Fruit fly (Drosophila melanogaster) whole organism, prepupa: ENCODE measurements around the gene CG13073.

Experiments
- Blimp-1 ChIP-seq: fragments of 200-800 bp; sonication (Bioruptor generic); optimal IDR thresholded peaks from 3 replicates; lab custom pipeline; 2017; ENCODE audit warnings: missing biosample characterization, missing genetic modification characterization, mild to moderate bottlenecking, moderate library complexity, missing genetic modification reagents
- CG10669 ChIP-seq: fragments of 200-800 bp; sonication (Bioruptor generic); optimal IDR thresholded peaks from 3 replicates; lab custom pipeline; 2018; ENCODE audit warnings: missing biosample characterization, mild to moderate bottlenecking, missing genetic modification characterization, moderate library complexity
- CG11762 ChIP-seq: fragments of 200-800 bp; sonication (Bioruptor generic); optimal IDR thresholded peaks from 3 replicates; lab custom pipeline; 2016; ENCODE audit warnings: missing biosample characterization, missing genetic modification characterization; ENCODE audit not compliant: insufficient read depth
- CG11902 ChIP-seq: fragments of 200-800 bp; sonication (Bioruptor generic); optimal IDR thresholded peaks from 3 replicates; lab custom pipeline; 2016; ENCODE audit warnings: missing biosample characterization, missing genetic modification characterization
- CG1621 ChIP-seq: fragments of 200-800 bp; sonication (Bioruptor generic); optimal IDR thresholded peaks from 3 replicates; lab custom pipeline; 2018; ENCODE audit warnings: missing biosample characterization, mild to moderate bottlenecking, missing genetic modification characterization
- CG16779 ChIP-seq: fragments of 200-800 bp; sonication (Bioruptor generic); optimal IDR thresholded peaks from 3 replicates; lab custom pipeline; 2017; ENCODE audit warnings: missing biosample characterization, mild to moderate bottlenecking, missing genetic modification characterization
- CG3032 ChIP-seq: fragments of 200-800 bp; optimal IDR thresholded peaks from 2 replicates; lab custom pipeline; 2019; ENCODE audit warnings: missing biosample characterization, mild to moderate bottlenecking, missing genetic modification characterization, moderate library complexity
- CG31627 ChIP-seq: fragments of 200-800 bp; sonication (Bioruptor generic); optimal IDR thresholded peaks from 3 replicates; lab custom pipeline; 2016; ENCODE audit warnings: missing biosample characterization, missing genetic modification characterization
- CG32006 ChIP-seq: fragments of 200-800 bp; sonication (Bioruptor generic); optimal IDR thresholded peaks from 3 replicates; lab custom pipeline; 2017; ENCODE audit warnings: missing biosample characterization, mild to moderate bottlenecking, missing genetic modification characterization
- CG34406 ChIP-seq: fragments of 200-800 bp; sonication (Bioruptor generic); optimal IDR thresholded peaks from 3 replicates; lab custom pipeline; 2016; ENCODE audit warnings: missing biosample characterization, missing genetic modification characterization
- CG3919 ChIP-seq: fragments of 200-800 bp; sonication (Bioruptor generic); optimal IDR thresholded peaks from 3 replicates; lab custom pipeline; 2016; ENCODE audit warnings: missing biosample characterization, missing genetic modification characterization
- CG4318 ChIP-seq: fragments of 200-800 bp; sonication (Bioruptor generic); optimal IDR thresholded peaks from 3 replicates; lab custom pipeline; 2017; ENCODE audit warnings: missing biosample characterization, mild to moderate bottlenecking, missing genetic modification characterization
- CG6276 ChIP-seq: fragments of 200-800 bp; sonication (Bioruptor generic); optimal IDR thresholded peaks from 2 replicates; lab custom pipeline; 2017; ENCODE audit warnings: missing biosample characterization, mild to moderate bottlenecking, missing genetic modification characterization
- CG6792 ChIP-seq: fragments of 200-800 bp; sonication (Bioruptor generic); optimal IDR thresholded peaks from 3 replicates; lab custom pipeline; 2016; ENCODE audit warnings: missing biosample characterization, missing genetic modification characterization
- CG6854 ChIP-seq: fragments of 200-800 bp; sonication (Bioruptor generic); optimal IDR thresholded peaks from 2 replicates; lab custom pipeline; 2017; ENCODE audit warnings: missing biosample characterization, mild to moderate bottlenecking, missing genetic modification characterization
- CG7368 ChIP-seq: fragments of 200-800 bp; sonication (Bioruptor generic); optimal IDR thresholded peaks from 3 replicates; lab custom pipeline; 2016; ENCODE audit warnings: missing biosample characterization, missing genetic modification characterization
- CG8119 ChIP-seq: fragments of 200-800 bp; sonication (Bioruptor generic); IDR thresholded peaks from 3 replicates; pipeline ENCODE4 v1.3.6; 2022; ENCODE audit warnings: missing biosample characterization, missing genetic modification characterization
- CG8319 ChIP-seq: fragments of 200-800 bp; sonication (Bioruptor generic); optimal IDR thresholded peaks from 3 replicates; lab custom pipeline; 2016; ENCODE audit warnings: missing biosample characterization, missing genetic modification characterization
- CG8632 ChIP-seq: fragments of 200-800 bp; sonication (Bioruptor generic); optimal IDR thresholded peaks from 3 replicates; lab custom pipeline; 2016; ENCODE audit warnings: missing biosample characterization, missing genetic modification characterization
- Eip75B ChIP-seq: fragments of 200-800 bp; sonication (Bioruptor generic); optimal IDR thresholded peaks from 3 replicates; lab custom pipeline; 2016; ENCODE audit warnings: missing biosample characterization, missing genetic modification characterization
- Eip78C ChIP-seq: fragments of 200-800 bp; sonication (Bioruptor generic); peaks from one replicate; lab custom pipeline; 2016; ENCODE audit warnings: missing biosample characterization, missing genetic modification characterization
- Eip93F ChIP-seq: fragments of 200-800 bp; sonication (Bioruptor generic); optimal IDR thresholded peaks from 2 replicates; lab custom pipeline; 2016; ENCODE audit warnings: missing biosample characterization, mild to moderate bottlenecking, missing genetic modification characterization
- Gug ChIP-seq: fragments of 200-800 bp; sonication (Bioruptor generic); IDR thresholded peaks from 2 replicates; pipeline ENCODE4 v1.3.6; 2022; ENCODE audit warnings: missing biosample characterization, missing genetic modification characterization
- Hr4 ChIP-seq: fragments of 200-800 bp; sonication (Bioruptor generic); optimal IDR thresholded peaks from 3 replicates; lab custom pipeline; 2016; ENCODE audit warnings: missing biosample characterization, missing genetic modification characterization
- Lpt ChIP-seq: fragments of 200-800 bp; sonication (Bioruptor generic); optimal IDR thresholded peaks from 3 replicates; lab custom pipeline; 2016; ENCODE audit warnings: missing biosample characterization, missing genetic modification characterization
- Met ChIP-seq: fragments of 200-800 bp; sonication (Bioruptor generic); optimal IDR thresholded peaks from 3 replicates; lab custom pipeline; 2016; ENCODE audit warnings: missing biosample characterization, missing genetic modification characterization
- OdsH ChIP-seq: fragments of 200-800 bp; sonication (Bioruptor generic); optimal IDR thresholded peaks from 3 replicates; lab custom pipeline; 2016; ENCODE audit warnings: missing biosample characterization, missing genetic modification characterization
- Sox14 ChIP-seq: fragments of 200-800 bp; sonication (Bioruptor generic); optimal IDR thresholded peaks from 3 replicates; lab custom pipeline; 2016; ENCODE audit warnings: missing biosample characterization, missing genetic modification characterization
- Sox15 ChIP-seq: fragments of 200-800 bp; sonication (Bioruptor generic); optimal IDR thresholded peaks from 3 replicates; lab custom pipeline; 2016; ENCODE audit warnings: missing biosample characterization, missing genetic modification characterization
- cyc ChIP-seq: fragments of 200-800 bp; sonication (Bioruptor generic); optimal IDR thresholded peaks from 3 replicates; lab custom pipeline; 2016; ENCODE audit warnings: missing biosample characterization, missing genetic modification characterization
- eg ChIP-seq: fragments of 200-800 bp; sonication (Bioruptor generic); IDR thresholded peaks from 3 replicates; pipeline ENCODE4 v1.3.6; 2022; ENCODE audit warnings: missing biosample characterization, missing genetic modification characterization
- esn ChIP-seq: fragments of 200-800 bp; sonication (Bioruptor generic); optimal IDR thresholded peaks from 2 replicates; lab custom pipeline; 2016; ENCODE audit warnings: missing biosample characterization, mild to moderate bottlenecking, missing genetic modification characterization, moderate library complexity
- fkh ChIP-seq: fragments of 200-800 bp; sonication (Bioruptor generic); optimal IDR thresholded peaks from 3 replicates; lab custom pipeline; 2017; ENCODE audit warnings: missing biosample characterization, mild to moderate bottlenecking, missing genetic modification characterization, moderate library complexity
- lz ChIP-seq: fragments of 200-800 bp; sonication (Bioruptor generic); optimal IDR thresholded peaks from 3 replicates; lab custom pipeline; 2016; ENCODE audit warnings: missing biosample characterization, missing genetic modification characterization
- pdm3 ChIP-seq: fragments of 200-800 bp; sonication (Bioruptor generic); optimal IDR thresholded peaks from 3 replicates; lab custom pipeline; 2016; ENCODE audit warnings: missing biosample characterization, missing genetic modification characterization
- salr ChIP-seq, 2 experiments: fragments of 200-800 bp; sonication (Bioruptor generic); optimal IDR thresholded peaks; 3 replicates each; lab custom pipeline; 2016 to 2018; ENCODE audit warnings: missing biosample characterization in 2 of 2, missing genetic modification characterization in 2 of 2, mild to moderate bottlenecking in 1 of 2
- ss ChIP-seq, 2 experiments: fragments of 200-800 bp; sonication (Bioruptor generic); optimal IDR thresholded peaks; 2 replicates in 1 of 2; 3 replicates in 1 of 2; lab custom pipeline; 2017 to 2018; ENCODE audit warnings: mild to moderate bottlenecking in 2 of 2, missing biosample characterization in 2 of 2, missing genetic modification characterization in 2 of 2, moderate library complexity in 1 of 2
- svp ChIP-seq: fragments of 200-800 bp; sonication (Bioruptor generic); peaks from one replicate; lab custom pipeline; 2016; ENCODE audit warnings: missing biosample characterization, missing genetic modification characterization
- vri ChIP-seq: fragments of 200-800 bp; sonication (Bioruptor generic); optimal IDR thresholded peaks from 3 replicates; lab custom pipeline; 2016; ENCODE audit warnings: missing biosample characterization, mild to moderate bottlenecking, missing genetic modification characterization

CG13073 gene

DNA sequence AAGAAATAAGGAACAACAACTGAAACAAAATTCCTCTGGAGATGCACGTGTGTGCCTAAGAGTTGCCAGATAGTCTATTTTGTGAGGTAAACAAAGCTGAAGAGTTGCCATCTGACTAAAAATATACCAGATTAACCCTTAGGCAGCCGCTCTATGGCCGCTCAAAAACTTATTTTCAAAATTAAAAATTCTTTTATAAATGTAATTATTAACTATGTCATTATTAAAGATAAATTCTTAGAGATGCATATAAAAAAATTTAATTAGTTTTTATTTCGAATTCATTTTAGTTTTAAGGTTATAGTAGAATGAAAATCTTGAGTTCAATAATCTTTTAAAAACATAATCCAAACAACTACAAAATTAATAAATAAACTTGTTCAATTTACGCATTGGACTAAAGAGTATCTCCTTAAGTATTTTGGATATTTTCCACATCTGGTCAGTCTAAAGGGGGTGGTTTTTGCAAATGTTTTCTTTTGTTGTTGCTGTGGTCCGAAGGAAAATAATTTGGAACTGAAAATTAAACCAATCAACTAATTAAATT lies 11.6 kb upstream of the CG13073 start, which contains the start of gene Tmx3 (continued):
- no peak; the same call in 1 of the 3 replicates for TF ChIP-seq eg (GFP tag; lab: Robert Waterston, UW)
- peak; percentile 89 for TF ChIP-seq Gug (GFP tag; lab: Robert Waterston, UW)
- TF ChIP-seq Eip93F (GFP tag; lab: Kevin White, UChicago): peak; percentile 29
- TF ChIP-seq CG6792 (GFP tag; lab: Kevin White, UChicago): peak; percentile 80
- peak; percentile 69 for TF ChIP-seq Sox14 (GFP tag; lab: Kevin White, UChicago)
- peak; percentile 98 for TF ChIP-seq fkh (GFP tag; lab: Kevin White, UChicago)
- TF ChIP-seq CG32006 (GFP tag; lab: Kevin White, UChicago): peak; percentile 86
- TF ChIP-seq ss (GFP tag; optimal IDR thresholded peaks at IDR 0.05; lab: Kevin White, UChicago): peak in 1 of 2 experiments; percentile 67
- TF ChIP-seq lz (GFP tag; lab: Kevin White, UChicago): peak; percentile 79
- peak; percentile 74 for TF ChIP-seq CG31627 (GFP tag; lab: Kevin White, UChicago)
- peak; percentile 74 for TF ChIP-seq cyc (GFP tag; lab: Kevin White, UChicago)
- TF ChIP-seq CG8632 (GFP tag; lab: Kevin White, UChicago): peak; percentile 80
- TF ChIP-seq OdsH (GFP tag; lab: Kevin White, UChicago): peak; percentile 89
- TF ChIP-seq Hr4 (GFP tag; lab: Kevin White, UChicago): peak; percentile 74
- TF ChIP-seq Sox15: peak; percentile 74
- no peak for TF ChIP-seq vri
- peak; percentile 41 for TF ChIP-seq CG11762 (GFP tag; lab: Kevin White, UChicago)
- TF ChIP-seq CG3919 (GFP tag; lab: Kevin White, UChicago): peak; percentile 55
- no peak for TF ChIP-seq CG6854 (GFP tag; lab: Kevin White, UChicago)
- TF ChIP-seq CG1621 (tag; lab: Kevin White, UChicago): no peak
- TF ChIP-seq CG10669 (GFP tag; lab: Kevin White, UChicago): peak; percentile 71
- peak; percentile 44 for TF ChIP-seq CG8319 (GFP tag; lab: Kevin White, UChicago)
- peak; percentile 76 for TF ChIP-seq Met (GFP tag; lab: Kevin White, UChicago)
- no peak for TF ChIP-seq Lpt (GFP tag; lab: Kevin White, UChicago)
- peak; percentile 39 for TF ChIP-seq CG7368
- TF ChIP-seq Blimp-1 (GFP tag; lab: Kevin White, UChicago): peak; percentile 42
- peak; percentile 89 for TF ChIP-seq CG3032 (tag; lab: Kevin White, UChicago)
- TF ChIP-seq CG11902 (GFP tag; lab: Kevin White, UChicago): peak; percentile 64
- peak; percentile 83 for TF ChIP-seq esn (GFP tag; lab: Kevin White, UChicago)
- TF ChIP-seq CG16779 (tag; lab: Kevin White, UChicago): no peak

DNA sequence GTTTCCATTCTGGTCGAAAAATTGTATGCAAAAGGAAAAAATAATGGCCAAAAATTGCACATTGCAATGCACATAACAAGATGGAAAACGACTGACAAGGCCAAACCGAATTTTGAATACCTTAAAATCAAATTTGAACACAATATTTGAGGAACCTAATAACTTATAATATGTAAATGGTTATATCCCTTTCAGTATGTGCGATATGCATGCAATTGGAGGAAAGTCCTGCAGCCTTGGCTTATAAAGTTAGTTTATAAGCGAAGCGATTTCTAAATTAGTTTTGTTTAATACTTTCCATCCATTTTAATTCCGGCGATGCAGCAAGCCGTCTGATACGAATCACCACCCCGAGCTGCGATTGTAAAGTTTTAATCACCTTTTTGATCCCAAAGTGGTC lies 8.1 kb upstream of the CG13073 start:
- TF ChIP-seq svp (GFP tag; lab: Kevin White, UChicago): peak; percentile 64
- no peak for TF ChIP-seq CG34406 (GFP tag; lab: Kevin White, UChicago)
- no peak for TF ChIP-seq CG16779 (tag; lab: Kevin White, UChicago)
- peak; percentile 60 for TF ChIP-seq Eip78C (GFP tag; lab: Kevin White, UChicago)

DNA sequence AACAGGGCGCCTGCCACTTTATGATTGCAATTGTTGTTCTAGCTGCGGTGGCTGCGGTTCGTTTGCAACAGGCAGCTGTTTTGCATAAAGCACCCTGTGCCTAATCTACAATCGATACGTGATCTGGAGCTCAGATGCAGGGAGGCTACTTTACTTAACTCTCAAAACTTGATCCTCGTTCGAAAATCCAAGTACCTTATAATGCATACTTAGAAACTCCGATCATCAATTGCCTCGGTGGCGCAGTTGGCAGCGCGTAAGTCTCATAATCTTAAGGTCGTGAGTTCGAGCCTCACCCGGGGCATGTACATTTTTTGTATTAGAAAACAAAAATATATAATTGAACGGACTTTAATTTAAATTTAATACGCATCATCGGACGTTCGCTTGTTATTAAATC lies 4.7 kb upstream of the CG13073 start:
- TF ChIP-seq svp (GFP tag; lab: Kevin White, UChicago): peak; percentile 69
- TF ChIP-seq Eip78C (GFP tag; lab: Kevin White, UChicago): peak; percentile 11
- TF ChIP-seq pdm3: no peak

dm6 chr3L:16221278-16221677 lies 4.2 kb upstream of the CG13073 start:
- TF ChIP-seq CG6276 (peak; percentile 6), eg (GFP tag; lab: Robert Waterston, UW) (no peak), CG6854 (GFP tag; lab: Kevin White, UChicago) (no peak), Lpt (GFP tag; lab: Kevin White, UChicago) (peak; percentile 1), CG6792 (GFP tag; lab: Kevin White, UChicago) (no peak), CG3032 (tag; lab: Kevin White, UChicago) (no peak), CG10669 (GFP tag; lab: Kevin White, UChicago) (no peak), Hr4 (GFP tag; lab: Kevin White, UChicago) (peak; percentile 8), CG8119 (GFP tag; lab: Robert Waterston, UW) (0 out of 3 replicates have a peak, but pooled peaks have one; percentile 30), CG4318 (GFP tag; lab: Kevin White, UChicago) (peak; percentile 32), CG32006 (GFP tag; lab: Kevin White, UChicago) (peak; percentile 47), CG3919 (GFP tag; lab: Kevin White, UChicago) (peak; percentile 7), cyc (GFP tag; lab: Kevin White, UChicago) (no peak), Eip78C (GFP tag; lab: Kevin White, UChicago) (peak; percentile 63), Eip75B (GFP tag; lab: Kevin White, UChicago) (no peak), salr (GFP tag; optimal IDR thresholded peaks at IDR 0.05; lab: Kevin White, UChicago) (peak in 1 of 2 experiments; percentile 7)
